Worm (Caenorhabditis elegans) whole organism, early embryonic: ENCODE results near the gene col-125.
"Not testable (repeated sequence)": the region's sequence is repeated elsewhere in the genome, so short reads cannot be mapped to it uniquely, and the experiment has no call there.

ENCODE experiments used
- B0310.2 ChIP-seq: sonication (generic microtip); optimal IDR thresholded peaks from 2 replicates; lab custom pipeline; 2016; ENCODE audit warnings: mild to moderate bottlenecking, missing genetic modification characterization, missing compliant biosample characterization
- F13C5.2 ChIP-seq: sonication (generic microtip); optimal IDR thresholded peaks from 2 replicates; lab custom pipeline; 2017; ENCODE audit warnings: mild to moderate bottlenecking, missing genetic modification characterization, inconsistent platforms, missing compliant biosample characterization
- aly-1 ChIP-seq: sonication (generic microtip); optimal IDR thresholded peaks from 2 replicates; lab custom pipeline; 2016; ENCODE audit warnings: missing genetic modification characterization, missing compliant biosample characterization
- ama-1 ChIP-seq: fragments of 150-350 bp; optimal IDR thresholded peaks from 2 replicates; lab custom pipeline; 2014
- ceh-13 ChIP-seq: fragments of 200-800 bp; sonication (Bioruptor generic); optimal IDR thresholded peaks from 2 replicates; lab custom pipeline; 2018; ENCODE audit warnings: mild to moderate bottlenecking, missing genetic modification characterization, missing compliant biosample characterization
- ceh-36 ChIP-seq: sonication (generic microtip); optimal IDR thresholded peaks from 2 replicates; lab custom pipeline; 2016; ENCODE audit warnings: missing genetic modification characterization, inconsistent platforms, missing compliant biosample characterization
- ets-7 ChIP-seq: sonication (generic microtip); optimal IDR thresholded peaks from 2 replicates; lab custom pipeline; 2016; ENCODE audit warnings: missing genotype, missing genetic modification characterization, missing compliant biosample characterization
- flt-1 ChIP-seq: fragments of 200-800 bp; sonication (Bioruptor generic); IDR thresholded peaks from 2 replicates; pipeline ENCODE4 v1.3.6; 2022; ENCODE audit warnings: missing genetic modification characterization, missing compliant biosample characterization
- hmbx-1 ChIP-seq: sonication (generic microtip); optimal IDR thresholded peaks from 2 replicates; lab custom pipeline; 2016; ENCODE audit warnings: mild to moderate bottlenecking, missing genetic modification characterization, missing compliant biosample characterization
- hmg-4 ChIP-seq: fragments of 200-800 bp; sonication (Bioruptor generic); optimal IDR thresholded peaks from 2 replicates; lab custom pipeline; 2018; ENCODE audit warnings: mild to moderate bottlenecking, missing genetic modification characterization, missing compliant biosample characterization
- hnd-1 ChIP-seq: sonication (generic microtip); optimal IDR thresholded peaks from 2 replicates; lab custom pipeline; 2016; ENCODE audit warnings: missing genetic modification characterization, missing compliant biosample characterization
- pes-1 ChIP-seq: fragments of 200-800 bp; sonication (Bioruptor generic); IDR thresholded peaks from 2 replicates; pipeline ENCODE4 v1.3.6; 2022; ENCODE audit warnings: missing genetic modification reagents, missing genetic modification characterization, missing compliant biosample characterization
- scrt-1 ChIP-seq: fragments of 200-800 bp; sonication (Bioruptor generic); IDR thresholded peaks from 2 replicates; pipeline ENCODE4 v1.3.6; 2022; ENCODE audit warnings: missing genetic modification characterization, missing compliant biosample characterization
- sea-1 ChIP-seq: fragments of 200-800 bp; sonication (Bioruptor generic); conservative IDR thresholded peaks from 2 replicates; pipeline ENCODE4 v1.3.6; 2022; ENCODE audit warnings: missing genetic modification characterization, missing compliant biosample characterization
- tbx-11 ChIP-seq: fragments of 200-800 bp; sonication (Bioruptor generic); IDR thresholded peaks from 2 replicates; pipeline ENCODE4 v1.3.6; 2022; ENCODE audit warnings: missing genetic modification characterization, missing compliant biosample characterization
- tbx-37 ChIP-seq: fragments of 200-800 bp; sonication (Bioruptor generic); conservative IDR thresholded peaks from 2 replicates; pipeline ENCODE4 v1.3.6; 2022; ENCODE audit warnings: missing genetic modification reagents, missing genetic modification characterization, missing compliant biosample characterization
- tra-4 ChIP-seq: sonication (generic microtip); optimal IDR thresholded peaks from 2 replicates; lab custom pipeline; 2017; ENCODE audit warnings: missing genetic modification characterization, missing compliant biosample characterization

The col-125 gene

DNA sequence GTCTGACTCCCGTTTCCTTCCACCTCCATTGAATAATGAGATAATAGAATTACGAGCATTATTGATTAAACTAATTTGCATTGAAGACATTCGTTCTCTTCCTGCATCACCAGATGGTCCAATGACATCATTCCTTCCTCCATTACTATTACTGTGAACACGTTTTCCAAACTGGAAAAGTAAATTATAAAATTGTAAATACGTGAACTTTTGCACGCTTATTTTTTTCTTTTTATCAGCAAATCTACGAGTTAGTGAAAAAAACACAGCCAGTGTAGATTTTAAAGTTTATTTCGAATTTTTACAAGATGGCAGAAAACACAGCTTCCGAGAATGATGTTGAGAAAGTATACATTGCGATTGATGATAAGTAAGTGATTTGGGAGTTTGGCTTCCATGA is 28.4 kb downstream of the col-125 start, which contains the start of gene C05C12.1:
Gene C05C12.1, plus strand, starts transcription at position 301 of the 400 bp plus-strand sequence.
- not testable (repeated sequence) for TF ChIP-seq hnd-1 (tag; lab: Kevin White, UChicago); tbx-37 (GFP tag; lab: Robert Waterston, UW); flt-1 (GFP tag; lab: Robert Waterston, UW)

DNA sequence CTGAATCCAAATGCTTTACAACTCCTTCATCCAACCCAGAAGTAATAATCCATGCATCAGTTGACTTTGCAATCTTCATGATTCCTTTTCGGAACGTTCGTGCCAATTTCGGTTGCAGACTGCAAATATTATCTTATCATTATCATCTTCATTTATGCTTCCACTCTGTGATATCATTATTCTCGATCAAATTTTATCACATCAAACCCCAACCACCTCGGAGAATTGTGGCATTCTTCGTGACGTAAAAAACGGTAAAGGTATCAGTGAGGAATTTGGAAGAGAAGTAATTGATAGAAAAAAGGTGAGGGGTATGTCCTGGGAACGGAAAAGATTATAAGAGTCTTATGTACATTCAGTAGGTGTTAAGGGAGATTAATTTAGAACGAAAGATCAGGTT is 32.2 kb downstream of the col-125 start:
- no peak for TF ChIP-seq tbx-37 (GFP tag; lab: Robert Waterston, UW)
- TF ChIP-seq flt-1 (GFP tag; lab: Robert Waterston, UW), result no peak
- no peak for TF ChIP-seq hmbx-1 (tag; lab: Kevin White, UChicago)
- TF ChIP-seq scrt-1 (GFP tag; lab: Robert Waterston, UW), result no peak
- TF ChIP-seq ceh-36 (tag; lab: Kevin White, UChicago), result no peak
- no peak for TF ChIP-seq ama-1 (lab: Kevin White, UChicago)
- TF ChIP-seq aly-1, result no peak
- TF ChIP-seq ceh-13, result no peak
- no peak for TF ChIP-seq sea-1 (GFP tag; lab: Robert Waterston, UW)
- TF ChIP-seq hnd-1 (tag; lab: Kevin White, UChicago), result no peak
- TF ChIP-seq pes-1, result no peak
- TF ChIP-seq B0310.2 (tag; lab: Kevin White, UChicago), result no peak
- TF ChIP-seq hmg-4, result no peak
- no peak for TF ChIP-seq tra-4 (tag; lab: Kevin White, UChicago)
- TF ChIP-seq F13C5.2 (tag; lab: Kevin White, UChicago), result no peak
- no peak for TF ChIP-seq ets-7 (tag; lab: Kevin White, UChicago)

DNA sequence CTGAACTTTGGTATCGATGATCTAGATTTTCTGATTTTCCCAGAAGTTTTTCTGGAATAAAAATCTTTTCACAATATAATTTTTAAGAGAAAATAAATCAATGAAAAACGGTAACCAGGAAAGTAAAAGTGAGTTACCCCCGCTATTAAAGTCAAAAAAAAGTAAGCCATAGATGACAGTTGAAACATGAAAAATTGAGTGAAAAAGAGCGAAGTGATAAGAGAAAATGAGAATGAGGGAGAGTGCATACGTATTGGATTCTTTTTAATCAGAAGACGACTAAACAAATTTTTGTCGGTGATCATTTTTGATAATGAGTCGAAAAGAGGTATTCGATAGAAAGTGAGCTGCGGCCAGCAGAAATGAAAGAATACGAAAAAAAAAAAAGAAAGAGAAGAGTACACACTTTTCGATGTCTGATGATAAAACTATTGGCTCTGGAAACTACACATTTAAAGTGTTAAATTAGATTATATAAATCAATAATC is 34.2 kb downstream of the col-125 start, which contains the start of gene gtl-1:
Gene gtl-1, minus strand, starts transcription at position 51 of the 488 bp plus-strand sequence.
- TF ChIP-seq ceh-13 (no peak), scrt-1 (GFP tag; lab: Robert Waterston, UW) (no peak), ceh-36 (tag; lab: Kevin White, UChicago) (no peak), B0310.2 (tag; lab: Kevin White, UChicago) (no peak), F13C5.2 (tag; lab: Kevin White, UChicago) (no peak), sea-1 (GFP tag; lab: Robert Waterston, UW) (no peak), tbx-37 (GFP tag; lab: Robert Waterston, UW) (no peak), hmg-4 (no peak), ama-1 (lab: Kevin White, UChicago) (no peak), tbx-11 (GFP tag; lab: Robert Waterston, UW) (no peak), hnd-1 (tag; lab: Kevin White, UChicago) (no peak), tra-4 (tag; lab: Kevin White, UChicago) (no peak)

DNA sequence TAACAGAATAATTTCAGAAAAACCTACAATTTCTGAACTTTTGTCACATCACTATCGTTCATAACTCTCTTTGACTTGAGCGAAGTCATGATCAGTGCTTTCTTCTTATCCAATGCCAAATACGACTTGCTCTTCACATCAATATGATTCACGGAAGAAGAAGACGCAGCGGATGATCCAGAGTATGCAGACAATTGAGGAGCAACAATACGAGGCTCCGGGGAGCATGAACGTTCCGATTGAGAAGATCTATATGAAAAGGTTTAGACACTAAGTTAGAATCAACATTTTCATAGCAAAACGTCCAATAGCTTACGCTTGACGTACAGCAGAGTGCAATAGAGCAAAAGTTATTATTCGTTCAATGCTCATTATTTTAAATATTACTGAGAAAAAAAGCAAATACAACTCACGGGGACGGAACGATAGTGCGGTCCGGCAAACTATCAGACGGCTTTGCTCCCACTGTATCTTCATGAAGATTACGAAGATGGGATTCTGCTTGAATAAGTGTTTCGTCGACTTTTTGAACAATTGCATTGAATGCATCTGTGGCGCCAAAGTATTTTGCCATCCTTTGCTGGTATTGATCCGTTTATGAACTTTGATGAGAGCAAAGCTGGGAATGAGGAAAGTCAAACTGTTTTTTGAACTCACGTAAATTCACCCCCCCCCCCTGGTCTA is 35.4 kb downstream of the col-125 start, which contains the start of gene C05C12.5:
Gene C05C12.5, minus strand, starts transcription at position 642 of the 684 bp plus-strand sequence.
- no peak for TF ChIP-seq ceh-36 (tag; lab: Kevin White, UChicago)
- no peak for TF ChIP-seq pes-1
- TF ChIP-seq B0310.2 (tag; lab: Kevin White, UChicago), result no peak
- no peak for TF ChIP-seq aly-1
- no peak for TF ChIP-seq tbx-11 (GFP tag; lab: Robert Waterston, UW)
- no peak for TF ChIP-seq hmbx-1 (tag; lab: Kevin White, UChicago)
- TF ChIP-seq tbx-37 (GFP tag; lab: Robert Waterston, UW), result no peak
- TF ChIP-seq ceh-13, result no peak
- TF ChIP-seq scrt-1 (GFP tag; lab: Robert Waterston, UW), result no peak
- no peak for TF ChIP-seq sea-1 (GFP tag; lab: Robert Waterston, UW)
- TF ChIP-seq hmg-4, result no peak

DNA sequence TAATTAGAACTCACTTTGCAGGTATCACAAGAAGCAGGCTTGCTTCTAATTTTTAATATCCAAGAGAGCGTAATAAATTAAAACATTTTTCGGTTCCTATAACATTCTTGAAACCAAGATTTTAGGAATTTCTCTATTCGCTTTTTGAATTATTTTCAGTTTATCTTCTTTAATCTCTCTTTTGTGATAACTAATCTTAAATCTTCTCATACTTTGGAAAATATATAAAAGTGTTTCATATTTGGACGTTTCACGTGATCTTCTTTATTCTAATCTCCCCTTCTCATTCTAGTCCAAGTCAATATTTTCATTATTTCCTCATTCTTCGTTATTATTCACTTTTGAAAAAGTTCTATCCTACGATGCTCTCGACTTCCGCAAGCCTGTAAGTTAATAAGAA is 36.2 kb downstream of the col-125 start, which contains the start of gene F54D1.1:
Gene F54D1.1, plus strand, starts transcription at position 301 of the 400 bp plus-strand sequence.
- TF ChIP-seq scrt-1 (GFP tag; lab: Robert Waterston, UW) (no peak), hnd-1 (tag; lab: Kevin White, UChicago) (no peak)

DNA sequence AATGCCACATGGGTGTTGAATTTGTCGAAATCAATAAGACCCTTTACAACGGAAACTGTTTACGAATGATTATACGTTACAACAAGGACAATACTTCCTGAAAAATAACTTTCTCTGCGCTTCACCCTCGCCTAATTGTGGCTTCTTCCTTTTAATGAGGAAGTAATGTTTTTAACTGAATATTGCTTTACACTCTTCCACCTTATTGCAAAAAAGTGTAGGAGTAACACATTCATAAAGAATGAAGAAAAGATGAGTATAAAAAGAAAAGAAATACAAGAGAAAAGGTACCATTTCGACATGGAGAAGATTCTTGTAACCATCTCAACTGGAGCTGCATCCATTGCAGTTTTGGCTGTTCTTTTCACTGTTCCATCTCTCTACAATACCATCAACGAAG is 37.8 kb downstream of the col-125 start, which contains the start of gene col-126:
Gene col-126, plus strand, starts transcription at position 301 of the 400 bp plus-strand sequence.
- TF ChIP-seq B0310.2 (tag; lab: Kevin White, UChicago); ama-1 (lab: Kevin White, UChicago); hmg-4: not testable (repeated sequence)

DNA sequence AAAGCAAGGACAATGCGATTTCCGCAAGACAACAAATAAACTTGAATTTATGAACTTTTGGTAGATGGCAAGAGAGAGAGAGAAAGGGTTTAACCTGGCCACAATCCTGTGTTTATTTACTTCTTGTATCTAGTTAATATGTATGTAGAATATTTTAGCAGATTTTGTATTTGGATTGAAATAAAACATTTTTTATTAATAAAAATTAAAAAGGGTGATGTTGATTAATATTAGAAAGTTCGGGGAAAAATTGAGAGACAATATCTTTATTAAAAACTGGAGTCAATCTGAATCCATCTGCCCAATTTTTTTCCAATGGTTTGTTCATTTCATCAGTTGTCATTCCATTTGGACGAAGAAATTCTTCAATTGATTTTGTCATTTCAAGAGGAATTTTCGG is 40.8 kb downstream of the col-125 start, which contains the start of gene col-127:
Gene col-127, minus strand, starts transcription at position 101 of the 400 bp plus-strand sequence.
- TF ChIP-seq hnd-1 (tag; lab: Kevin White, UChicago) (no peak), tbx-37 (GFP tag; lab: Robert Waterston, UW) (no peak), B0310.2 (tag; lab: Kevin White, UChicago) (no peak), F13C5.2 (tag; lab: Kevin White, UChicago) (no peak), ceh-36 (tag; lab: Kevin White, UChicago) (no peak), sea-1 (GFP tag; lab: Robert Waterston, UW) (no peak), tbx-11 (GFP tag; lab: Robert Waterston, UW) (no peak), ets-7 (tag; lab: Kevin White, UChicago) (no peak), scrt-1 (GFP tag; lab: Robert Waterston, UW) (no peak), hmg-4 (no peak)
